Fruit fly (Drosophila melanogaster) S2 (cell line): Measurements from ENCODE around the gene teq.

Source experiments
- CG8478 ChIP-seq: fragments of >200 bp; optimal IDR thresholded peaks from 2 replicates; lab custom pipeline; 2018
- CTCF ChIP-seq, 2 experiments: fragments of >200 bp; optimal IDR thresholded peaks; 2 replicates each; lab custom pipeline; 2018

dm6 chr3L:9032871-9033270 is 41.6 kb upstream of the teq start:
- TF ChIP-seq CG8478 (lab: Kevin White, UChicago) (no peak), CTCF (optimal IDR thresholded peaks at IDR 0.05; lab: Kevin White, UChicago) (no peak)
